Fruit fly (Drosophila melanogaster): ENCODE data around the gene ND-15.

DNA sequence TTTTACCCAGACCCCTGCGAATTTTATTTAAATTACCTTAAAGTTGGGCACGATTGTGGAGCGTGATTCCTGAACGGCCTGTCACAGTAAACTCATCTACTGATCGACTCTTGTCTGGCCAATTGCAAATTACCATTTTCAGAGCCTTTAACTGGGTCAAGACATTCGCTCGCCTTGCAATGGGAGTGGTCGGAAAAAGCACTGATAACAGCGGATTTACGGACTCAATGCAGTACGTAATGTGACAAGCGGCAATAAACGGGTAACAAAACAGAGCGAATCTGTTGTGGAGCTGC lies 21.6 kb downstream of the ND-15 start:
- no peak for TF ChIP-seq fd96Ca (GFP tag; IDR thresholded peaks at IDR 0.05)
- TF ChIP-seq Pif1B (GFP tag; optimal IDR thresholded peaks at IDR 0.05): no peak
- TF ChIP-seq gl (tag; optimal IDR thresholded peaks at IDR 0.05): no peak
- TF ChIP-seq CG9948 (tag; optimal IDR thresholded peaks at IDR 0.05): no peak
- TF ChIP-seq CG4496 (GFP tag; IDR thresholded peaks at IDR 0.05): no peak
- TF ChIP-seq EcR (GFP tag; optimal IDR thresholded peaks at IDR 0.05): no peak
- no peak for TF ChIP-seq CG10348 (GFP tag; IDR thresholded peaks at IDR 0.05)
- no peak for TF ChIP-seq CG34367 (tag; optimal IDR thresholded peaks at IDR 0.05)
- no peak for TF ChIP-seq Ets98B (GFP tag; IDR thresholded peaks at IDR 0.05)
- TF ChIP-seq CG15710 (tag; optimal IDR thresholded peaks at IDR 0.05): no peak
- TF ChIP-seq CG13204 (GFP tag; optimal IDR thresholded peaks at IDR 0.05): no peak
- TF ChIP-seq Pif1A (GFP tag; optimal IDR thresholded peaks at IDR 0.05): no peak
- TF ChIP-seq D1 (tag; optimal IDR thresholded peaks at IDR 0.05): no peak
- TF ChIP-seq CG8159 (tag; optimal IDR thresholded peaks at IDR 0.05): no peak

Data from whole organism, pupa.